Worm (Caenorhabditis elegans) whole organism, late embryonic: ENCODE measurements around the gene F52G3.5.
"Not testable (repeated sequence)": the region's sequence is repeated elsewhere in the genome, so short reads cannot be mapped to it uniquely, and the experiment has no call there.

ENCODE experiments used
- C38D4.7 ChIP-seq: fragments of 200-800 bp; sonication (Bioruptor generic); optimal IDR thresholded peaks from 2 replicates; lab custom pipeline; 2018; ENCODE audit warnings: mild to moderate bottlenecking, missing genetic modification characterization, moderate library complexity, missing compliant biosample characterization
- nhr-11 ChIP-seq: fragments of 150-350 bp; optimal IDR thresholded peaks from 2 replicates; lab custom pipeline; 2014; ENCODE audit warnings: missing biosample characterization, missing genetic modification characterization

DNA sequence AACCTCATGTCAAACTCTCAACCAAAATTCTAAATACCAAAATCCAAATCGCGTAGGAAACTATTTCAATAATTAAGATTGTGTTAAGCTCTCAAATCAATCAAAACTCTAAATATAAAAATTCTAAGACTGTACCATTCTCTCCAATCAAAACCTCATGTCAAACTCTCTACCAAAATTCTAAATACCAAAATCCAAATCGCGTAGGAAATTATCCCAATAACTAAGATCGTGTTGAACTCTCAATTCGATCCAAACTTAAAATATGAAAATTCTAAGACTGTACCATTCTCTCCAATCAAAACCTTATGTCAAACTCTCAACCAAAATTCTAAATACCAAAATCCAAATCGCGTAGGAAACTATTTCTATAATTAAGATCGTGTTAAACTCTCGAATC, 43.6 kb downstream of the F52G3.5 start:
- TF ChIP-seq nhr-11 (tag; lab: Kevin White, UChicago); C38D4.7: not testable (repeated sequence)
